Fruit fly (Drosophila melanogaster) whole organism, wandering third instar larva: Measurements from ENCODE around the gene RhoGEF64C.

Experiments
- CG9705 ChIP-seq: fragments of 200-800 bp; sonication (Bioruptor generic); optimal IDR thresholded peaks from 2 replicates; lab custom pipeline; 2018; ENCODE audit warnings: missing biosample characterization, mild to moderate bottlenecking, missing genetic modification characterization
- CrebA ChIP-seq: fragments of 200-800 bp; sonication (Bioruptor generic); optimal IDR thresholded peaks from 2 replicates; lab custom pipeline; 2016; ENCODE audit warnings: missing biosample characterization, mild to moderate bottlenecking, missing genetic modification characterization, borderline replicate concordance
- Dfd ChIP-seq: fragments of >200 bp; optimal IDR thresholded peaks from 2 replicates; lab custom pipeline; 2017; ENCODE audit warnings: missing biosample characterization, missing genetic modification characterization
- Dif ChIP-seq: fragments of 200-275, 200-300 bp; sonication (Bioruptor generic); optimal IDR thresholded peaks from 2 replicates; lab custom pipeline; 2018; ENCODE audit warnings: missing biosample characterization, missing genetic modification characterization; ENCODE audit not compliant: partially characterized antibody
- HLH106 ChIP-seq: fragments of 200-800 bp; optimal IDR thresholded peaks from 3 replicates; lab custom pipeline; 2019; ENCODE audit warnings: missing biosample characterization, mild to moderate bottlenecking, missing genetic modification characterization, moderate library complexity
- Hnf4 ChIP-seq: fragments of 200-800 bp; sonication (Bioruptor generic); optimal IDR thresholded peaks from 2 replicates; lab custom pipeline; 2016; ENCODE audit warnings: missing biosample characterization, mild to moderate bottlenecking, missing genetic modification characterization
- Hr78 ChIP-seq: fragments of >200 bp; optimal IDR thresholded peaks from 2 replicates; lab custom pipeline; 2017; ENCODE audit warnings: missing biosample characterization, missing genetic modification characterization
- Hr83 ChIP-seq: fragments of 200-300 bp; sonication (Bioruptor generic); optimal IDR thresholded peaks from 2 replicates; lab custom pipeline; 2016; ENCODE audit warnings: missing biosample characterization, mild to moderate bottlenecking, missing genetic modification characterization, moderate library complexity; ENCODE audit not compliant: poor library complexity, severe bottlenecking
- Jra ChIP-seq: sonication (Bioruptor generic); optimal IDR thresholded peaks from 2 replicates; lab custom pipeline; 2016; ENCODE audit warnings: missing biosample characterization, missing genetic modification characterization
- Mio ChIP-seq: sonication (Bioruptor generic); optimal IDR thresholded peaks from 2 replicates; lab custom pipeline; 2016; ENCODE audit warnings: missing biosample characterization, missing genetic modification characterization
- N ChIP-seq: fragments of >200 bp; optimal IDR thresholded peaks from 2 replicates; lab custom pipeline; 2018; ENCODE audit warnings: missing biosample characterization, missing external identifiers, missing genetic modification characterization
- OdsH ChIP-seq: fragments of 200-800 bp; sonication (Bioruptor generic); optimal IDR thresholded peaks from 2 replicates; lab custom pipeline; 2016; ENCODE audit warnings: missing biosample characterization, mild to moderate bottlenecking, missing genetic modification characterization
- Rel ChIP-seq, 2 experiments: fragments of 200-800 bp; sonication (Bioruptor generic) in 1 of 2; optimal IDR thresholded peaks; 2 replicates in 1 of 2; 3 replicates in 1 of 2; lab custom pipeline; 2016 to 2019; ENCODE audit warnings: mild to moderate bottlenecking in 2 of 2, missing biosample characterization in 2 of 2, missing genetic modification characterization in 2 of 2, moderate library complexity in 1 of 2
- Sp1 ChIP-seq: fragments of 200-800 bp; sonication (Bioruptor generic); optimal IDR thresholded peaks from 3 replicates; lab custom pipeline; 2019; ENCODE audit warnings: missing biosample characterization, mild to moderate bottlenecking, missing genetic modification characterization, moderate library complexity
- Vsx2 ChIP-seq: fragments of 200-300, 225-300 bp; sonication (Bioruptor generic); optimal IDR thresholded peaks from 2 replicates; lab custom pipeline; 2018; ENCODE audit warnings: missing biosample characterization, missing genetic modification characterization; ENCODE audit not compliant: partially characterized antibody
- br ChIP-seq: fragments of 200-800 bp; sonication (Bioruptor generic); optimal IDR thresholded peaks from 2 replicates; lab custom pipeline; 2016; ENCODE audit warnings: missing biosample characterization, missing genetic modification characterization
- brk ChIP-seq: fragments of 200-800 bp; sonication (Bioruptor generic); optimal IDR thresholded peaks from 2 replicates; lab custom pipeline; 2016; ENCODE audit warnings: missing biosample characterization, mild to moderate bottlenecking, missing genetic modification characterization
- dl ChIP-seq, 2 experiments: fragments of 175-275, 200-275 bp in 1 of 2; fragments of 200-275 bp in 1 of 2; sonication (Bioruptor generic); optimal IDR thresholded peaks; lab custom pipeline; 2018; ENCODE audit warnings: mild to moderate bottlenecking in 2 of 2, missing biosample characterization in 2 of 2, missing genetic modification characterization in 2 of 2, moderate library complexity in 2 of 2; ENCODE audit not compliant: partially characterized antibody in 2 of 2, insufficient read depth in 1 of 2
- dmrt93B ChIP-seq: fragments of 200-800 bp; sonication (Bioruptor generic); optimal IDR thresholded peaks from 2 replicates; lab custom pipeline; 2018; ENCODE audit warnings: missing biosample characterization, mild to moderate bottlenecking, missing genetic modification characterization
- dsf ChIP-seq: sonication (Bioruptor generic); optimal IDR thresholded peaks from 2 replicates; lab custom pipeline; 2016; ENCODE audit warnings: missing biosample characterization, missing genetic modification characterization, borderline replicate concordance
- ey ChIP-seq: fragments of 200-800 bp; sonication (Bioruptor generic); optimal IDR thresholded peaks from 2 replicates; lab custom pipeline; 2016; ENCODE audit warnings: missing biosample characterization, missing genetic modification characterization
- foxo ChIP-seq, 2 experiments: fragments of 200-800 bp; sonication (Bioruptor generic); optimal IDR thresholded peaks; 2 replicates in 1 of 2; 3 replicates in 1 of 2; lab custom pipeline; 2016 to 2017; ENCODE audit warnings: missing biosample characterization in 2 of 2, missing genetic modification characterization in 2 of 2
- fru ChIP-seq: fragments of 200-800 bp; sonication (Bioruptor generic); optimal IDR thresholded peaks from 3 replicates; lab custom pipeline; 2016; ENCODE audit warnings: missing biosample characterization, mild to moderate bottlenecking, missing genetic modification characterization
- h ChIP-seq: fragments of 200-800 bp; sonication (Bioruptor generic); optimal IDR thresholded peaks from 3 replicates; lab custom pipeline; 2016; ENCODE audit warnings: missing biosample characterization, mild to moderate bottlenecking, missing genetic modification characterization
- lola ChIP-seq: fragments of >200 bp; optimal IDR thresholded peaks from 2 replicates; lab custom pipeline; 2017; ENCODE audit warnings: missing biosample characterization, missing genetic modification characterization
- sage ChIP-seq: fragments of 200-800 bp; sonication (Bioruptor generic); optimal IDR thresholded peaks from 2 replicates; lab custom pipeline; 2016; ENCODE audit warnings: missing biosample characterization, mild to moderate bottlenecking, missing genetic modification characterization
- sv ChIP-seq: fragments of 200-800 bp; sonication (Bioruptor generic); optimal IDR thresholded peaks from 3 replicates; lab custom pipeline; 2016; ENCODE audit warnings: missing biosample characterization, missing genetic modification characterization
- tai ChIP-seq: sonication (Bioruptor generic); optimal IDR thresholded peaks from 2 replicates; lab custom pipeline; 2016; ENCODE audit warnings: missing biosample characterization, missing genetic modification characterization
- usp ChIP-seq: fragments of >200 bp; optimal IDR thresholded peaks from 2 replicates; lab custom pipeline; 2017; ENCODE audit warnings: missing biosample characterization, missing genetic modification characterization
- woc ChIP-seq: sonication (Bioruptor generic); optimal IDR thresholded peaks from 2 replicates; lab custom pipeline; 2016; ENCODE audit warnings: missing biosample characterization, mild to moderate bottlenecking, missing genetic modification characterization

RhoGEF64C gene

dm6 chr3L:4692177-4693134, at the start of gene RhoGEF64C:
RhoGEF64C (plus strand) TSS chr3L:4692783.
- TF ChIP-seq Dif (GFP tag; lab: Kevin White, UChicago) (peak; percentile 44), sv (GFP tag; lab: Kevin White, UChicago) (no peak), dmrt93B (no peak), dl (GFP tag; optimal IDR thresholded peaks at IDR 0.05; lab: Kevin White, UChicago; ENCODE audit: insufficient read depth in 1 of 2, partially characterized antibody in 2 of 2) (peak in 1 of 2 experiments; percentile 51)

dm6 chr3L:4647976-4648375, 44.6 kb upstream of the RhoGEF64C start, which contains the start of gene TTLL1B:
TTLL1B (plus strand) TSS chr3L:4648276.
- TF ChIP-seq sv (GFP tag; lab: Kevin White, UChicago) (no peak), sage (GFP tag; lab: Kevin White, UChicago) (no peak), brk (GFP tag; lab: Kevin White, UChicago) (no peak), dsf (no peak), woc (no peak), lola (GFP tag; lab: Kevin White, UChicago) (no peak), OdsH (GFP tag; lab: Kevin White, UChicago) (no peak), h (no peak), Hr78 (GFP tag; lab: Kevin White, UChicago) (no peak)

- TF ChIP-seq Hnf4 (GFP tag; lab: Kevin White, UChicago): no peak
- TF ChIP-seq h: no peak
These were observed 25.3 kb upstream of the RhoGEF64C start, which contains the start of gene CG32236 for dm6 chr3L:4667289-4667688. CG32236 (minus strand) TSS chr3L:4667389.

dm6 chr3L:4677532-4677931, 15.1 kb upstream of the RhoGEF64C start, which contains the start of gene CG34266:
CG34266 (plus strand) TSS chr3L:4677832.
- TF ChIP-seq Rel (GFP tag; optimal IDR thresholded peaks at IDR 0.05; lab: Kevin White, UChicago) (no peak), Rel (tag; optimal IDR thresholded peaks at IDR 0.05; lab: Kevin White, UChicago) (no peak), usp (no peak), ey (GFP tag; lab: Kevin White, UChicago) (no peak), br (GFP tag; lab: Kevin White, UChicago) (no peak), Hr83 (GFP tag; lab: Kevin White, UChicago) (no peak)
- TF ChIP-seq, all 38 proteins: peak for 0

dm6 chr3L:4679063-4679462, 13.5 kb upstream of the RhoGEF64C start:
- TF ChIP-seq Vsx2 (no peak), CG9705 (no peak), Hr83 (GFP tag; lab: Kevin White, UChicago) (no peak), Sp1 (GFP tag; lab: Kevin White, UChicago) (no peak), HLH106 (no peak), Hr78 (GFP tag; lab: Kevin White, UChicago) (no peak), brk (GFP tag; lab: Kevin White, UChicago) (no peak), ey (GFP tag; lab: Kevin White, UChicago) (no peak)

- TF ChIP-seq h: no peak
These were observed 7.8 kb upstream of the RhoGEF64C start for dm6 chr3L:4684622-4685276.

- TF ChIP-seq Rel (GFP tag; optimal IDR thresholded peaks at IDR 0.05; lab: Kevin White, UChicago) (no peak), Rel (tag; optimal IDR thresholded peaks at IDR 0.05; lab: Kevin White, UChicago) (no peak), Sp1 (GFP tag; lab: Kevin White, UChicago) (no peak), foxo (GFP tag; optimal IDR thresholded peaks at IDR 0.05; lab: Kevin White, UChicago) (no peak), N (GFP tag; lab: Kevin White, UChicago) (no peak), CG9705 (no peak), Mio (GFP tag; lab: Kevin White, UChicago) (no peak), dsf (no peak), Jra (GFP tag; lab: Kevin White, UChicago) (no peak), dmrt93B (no peak), Dfd (no peak), Dif (GFP tag; lab: Kevin White, UChicago) (no peak), ey (GFP tag; lab: Kevin White, UChicago) (no peak), usp (no peak), fru (GFP tag; lab: Kevin White, UChicago) (no peak), Hr78 (GFP tag; lab: Kevin White, UChicago) (no peak), CrebA (no peak), Vsx2 (no peak), tai (GFP tag; lab: Kevin White, UChicago) (no peak)
- TF ChIP-seq, all 38 proteins: peak for 0
These were observed 6.5 kb upstream of the RhoGEF64C start for dm6 chr3L:4686050-4686449.
